Worm (Caenorhabditis elegans) whole organism, young adult: ENCODE results near the gene F09G8.7.

ENCODE experiments used
- C17E4.6 ChIP-seq: fragments of 200-800 bp; sonication (Bioruptor generic); IDR thresholded peaks from 2 replicates; pipeline ENCODE4 v1.3.6; 2022; ENCODE audit warnings: missing genetic modification reagents, missing genetic modification characterization, missing compliant biosample characterization
- F10E7.11 ChIP-seq: sonication (generic microtip); optimal IDR thresholded peaks from 2 replicates; lab custom pipeline; 2017; ENCODE audit warnings: mild to moderate bottlenecking, missing genetic modification characterization, moderate library complexity, missing compliant biosample characterization
- F49E8.2 ChIP-seq: sonication (generic microtip); optimal IDR thresholded peaks from 3 replicates; lab custom pipeline; 2017; ENCODE audit warnings: missing genetic modification characterization, mild to moderate bottlenecking, missing compliant biosample characterization, antibody characterized with exemption, moderate library complexity; ENCODE audit not compliant: insufficient read depth
- K11D2.4 ChIP-seq: fragments of 200-800 bp; sonication (Bioruptor generic); IDR thresholded peaks from 2 replicates; pipeline ENCODE4 v1.3.6; 2022; ENCODE audit warnings: missing genetic modification reagents, missing genetic modification characterization, missing compliant biosample characterization
- ZK185.1 ChIP-seq: sonication (generic microtip); optimal IDR thresholded peaks from 2 replicates; lab custom pipeline; 2016; ENCODE audit warnings: mild to moderate bottlenecking, missing genetic modification characterization, missing compliant biosample characterization; ENCODE audit not compliant: poor library complexity, severe bottlenecking
- attf-5 ChIP-seq: fragments of 200-800 bp; sonication (Bioruptor generic); optimal IDR thresholded peaks from 2 replicates; lab custom pipeline; 2018; ENCODE audit warnings: mild to moderate bottlenecking, missing genetic modification characterization, missing compliant biosample characterization
- ceh-100 ChIP-seq: fragments of 200-800 bp; sonication (Bioruptor generic); IDR thresholded peaks from 2 replicates; pipeline ENCODE4 v1.3.6; 2022; ENCODE audit warnings: missing genetic modification reagents, missing genetic modification characterization, missing compliant biosample characterization
- dpl-1 ChIP-seq: fragments of 150-350 bp; optimal IDR thresholded peaks from 2 replicates; lab custom pipeline; 2014; ENCODE audit warnings: missing biosample characterization, missing genetic modification reagents, missing genetic modification characterization
- nhr-120 ChIP-seq: fragments of 200-800 bp; sonication (Bioruptor generic); IDR thresholded peaks from 2 replicates; pipeline ENCODE4 v1.3.6; 2022; ENCODE audit warnings: missing genetic modification characterization, missing compliant biosample characterization
- unc-62 ChIP-seq: fragments of 150-350 bp; optimal IDR thresholded peaks from 2 replicates; lab custom pipeline; 2014; ENCODE audit warnings: missing biosample characterization, missing genetic modification reagents, missing genetic modification characterization

DNA sequence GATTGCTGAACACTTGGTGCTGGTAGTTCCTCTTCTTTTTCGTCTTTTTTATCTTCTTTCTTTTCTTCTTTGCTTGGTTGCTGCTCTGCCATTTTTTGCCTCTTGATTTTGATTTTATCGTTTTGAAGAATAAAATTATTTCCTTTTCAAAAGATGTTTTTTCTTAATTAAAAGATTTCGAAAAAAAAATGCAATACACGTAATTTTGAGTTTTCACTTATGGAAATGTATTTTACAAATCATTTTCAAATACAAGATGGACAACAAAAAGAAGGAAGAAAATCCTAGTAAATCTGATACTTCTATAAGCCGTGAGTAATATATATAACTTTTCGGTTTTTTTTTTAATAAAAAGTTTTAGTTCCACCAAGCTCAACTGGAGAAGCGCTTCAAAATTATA lies 18.8 kb downstream of the F09G8.7 start, which contains the start of the genes C02F5.10 and C02F5.2:
- no peak for TF ChIP-seq nhr-120 (GFP tag; lab: Robert Waterston, UW)
- TF ChIP-seq F49E8.2 (tag; lab: Kevin White, UChicago), result no peak
- no peak for TF ChIP-seq attf-5 (GFP tag; lab: Kevin White, UChicago)
- TF ChIP-seq ZK185.1 (tag; lab: Kevin White, UChicago), result no peak
- TF ChIP-seq C17E4.6 (GFP tag; lab: Robert Waterston, UW), result no peak
- no peak for TF ChIP-seq dpl-1 (GFP tag; lab: Kevin White, UChicago)
- TF ChIP-seq ceh-100 (GFP tag; lab: Robert Waterston, UW), result no peak
- no peak for TF ChIP-seq unc-62 (GFP tag; lab: Kevin White, UChicago)
- TF ChIP-seq K11D2.4 (GFP tag; lab: Robert Waterston, UW), result no peak
- TF ChIP-seq F10E7.11, result no peak
